Worm (Caenorhabditis elegans) whole organism, L3 larva: ENCODE results near the gene srw-53.
"Not testable (repeated sequence)": the region's sequence is repeated elsewhere in the genome, so short reads cannot be mapped to it uniquely, and the experiment has no call there.

Experiments
- R02D3.7 ChIP-seq: fragments of 150-350 bp; optimal IDR thresholded peaks from 2 replicates; lab custom pipeline; 2014; ENCODE audit warnings: missing biosample characterization, missing genetic modification characterization
- ZK546.5 ChIP-seq: sonication (generic microtip); optimal IDR thresholded peaks from 2 replicates; lab custom pipeline; 2017; ENCODE audit warnings: missing biosample characterization, missing genetic modification characterization
- aly-2 ChIP-seq: fragments of 150-350 bp; optimal IDR thresholded peaks from 2 replicates; lab custom pipeline; 2014; ENCODE audit warnings: missing biosample characterization, missing genetic modification characterization
- ceh-16 ChIP-seq: sonication (generic microtip); optimal IDR thresholded peaks from 2 replicates; lab custom pipeline; 2017; ENCODE audit warnings: missing biosample characterization, missing genetic modification characterization
- ceh-28 ChIP-seq: fragments of 150-350 bp; optimal IDR thresholded peaks from 2 replicates; lab custom pipeline; 2014; ENCODE audit warnings: missing biosample characterization, missing genetic modification reagents, missing genetic modification characterization
- egl-27 ChIP-seq: sonication (generic microtip); optimal IDR thresholded peaks from 4 replicates; lab custom pipeline; 2017; ENCODE audit warnings: missing biosample characterization, missing genetic modification reagents, missing genetic modification characterization
- elt-2 ChIP-seq: sonication (generic microtip); optimal IDR thresholded peaks from 2 replicates; lab custom pipeline; 2016; ENCODE audit warnings: missing genetic modification reagents, mild to moderate bottlenecking, missing genetic modification characterization, missing compliant biosample characterization
- elt-3 ChIP-seq, 3 experiments: fragments of 150-350 bp in 1 of 3; sonication (generic microtip) in 2 of 3; optimal IDR thresholded peaks; 2 replicates in 2 of 3; 4 replicates in 1 of 3; lab custom pipeline; 2014 to 2017; ENCODE audit warnings: missing biosample characterization in 3 of 3, missing genetic modification characterization in 3 of 3
- fkh-10 ChIP-seq: sonication (generic microtip); optimal IDR thresholded peaks from 2 replicates; lab custom pipeline; 2017; ENCODE audit warnings: missing biosample characterization, missing genetic modification reagents, missing genetic modification characterization
- fos-1 ChIP-seq: fragments of 150-350 bp; optimal IDR thresholded peaks from 2 replicates; lab custom pipeline; 2014; ENCODE audit warnings: missing biosample characterization, missing genetic modification characterization
- jun-1 ChIP-seq: fragments of 150-350 bp; optimal IDR thresholded peaks from 2 replicates; lab custom pipeline; 2014; ENCODE audit warnings: missing biosample characterization, missing genetic modification reagents, missing genetic modification characterization
- lin-15B ChIP-seq: fragments of 150-350 bp; optimal IDR thresholded peaks from 2 replicates; lab custom pipeline; 2014; ENCODE audit warnings: missing biosample characterization, missing genetic modification characterization
- lin-39 ChIP-seq: fragments of 150-350 bp; optimal IDR thresholded peaks from 2 replicates; lab custom pipeline; 2018; ENCODE audit warnings: missing biosample characterization, missing genetic modification reagents, missing genetic modification characterization
- lsy-12 ChIP-seq: sonication (generic microtip); optimal IDR thresholded peaks from 2 replicates; lab custom pipeline; 2016; ENCODE audit warnings: mild to moderate bottlenecking, missing genetic modification characterization, missing compliant biosample characterization
- mml-1 ChIP-seq: fragments of 150-350 bp; sonication (generic microtip); optimal IDR thresholded peaks from 3 replicates; lab custom pipeline; 2014; ENCODE audit warnings: missing biosample characterization, missing genetic modification characterization
- nfya-1 ChIP-seq: sonication (generic microtip); optimal IDR thresholded peaks from 2 replicates; lab custom pipeline; 2017; ENCODE audit warnings: missing genetic modification characterization, mild to moderate bottlenecking, missing compliant biosample characterization, antibody characterized with exemption, moderate library complexity; ENCODE audit not compliant: insufficient read depth
- nhr-11 ChIP-seq: fragments of 150-350 bp; optimal IDR thresholded peaks from 2 replicates; lab custom pipeline; 2014; ENCODE audit warnings: missing biosample characterization, missing genetic modification characterization
- nhr-12 ChIP-seq: fragments of 150-350 bp; optimal IDR thresholded peaks from 2 replicates; lab custom pipeline; 2014; ENCODE audit warnings: missing biosample characterization, missing genetic modification characterization
- nhr-23 ChIP-seq: fragments of 150-350 bp; optimal IDR thresholded peaks from 2 replicates; lab custom pipeline; 2014; ENCODE audit warnings: missing biosample characterization, missing genetic modification reagents, missing genetic modification characterization
- nhr-237 ChIP-seq: fragments of 150-350 bp; optimal IDR thresholded peaks from 2 replicates; lab custom pipeline; 2014; ENCODE audit warnings: missing biosample characterization, missing genetic modification characterization
- nhr-25 ChIP-seq: sonication (generic microtip); optimal IDR thresholded peaks from 2 replicates; lab custom pipeline; 2017; ENCODE audit warnings: missing biosample characterization, missing genetic modification characterization
- nhr-28 ChIP-seq: fragments of 150-350 bp; optimal IDR thresholded peaks from 2 replicates; lab custom pipeline; 2014; ENCODE audit warnings: missing biosample characterization, missing genetic modification characterization
- nhr-43 ChIP-seq: sonication (generic microtip); optimal IDR thresholded peaks from 2 replicates; lab custom pipeline; 2016; ENCODE audit warnings: mild to moderate bottlenecking, missing genetic modification characterization, missing compliant biosample characterization; ENCODE audit not compliant: poor library complexity, severe bottlenecking
- nhr-67 ChIP-seq: fragments of 150-350 bp; optimal IDR thresholded peaks from 2 replicates; lab custom pipeline; 2014; ENCODE audit warnings: missing biosample characterization, missing genetic modification characterization
- nhr-76 ChIP-seq: fragments of 150-350 bp; sonication (generic microtip); optimal IDR thresholded peaks from 5 replicates; lab custom pipeline; 2014; ENCODE audit warnings: missing biosample characterization, missing genetic modification characterization
- nhr-77 ChIP-seq: fragments of 150-350 bp; optimal IDR thresholded peaks from 2 replicates; lab custom pipeline; 2014; ENCODE audit warnings: missing biosample characterization, missing genetic modification characterization
- pha-4 ChIP-seq: fragments of 150-350 bp; optimal IDR thresholded peaks from 2 replicates; lab custom pipeline; 2014; ENCODE audit warnings: missing biosample characterization, missing genetic modification reagents, missing genetic modification characterization
- pqm-1 ChIP-seq: fragments of 150-350 bp; optimal IDR thresholded peaks from 2 replicates; lab custom pipeline; 2017; ENCODE audit warnings: missing biosample characterization, missing genetic modification characterization, inconsistent platforms
- sea-2 ChIP-seq: fragments of 150-350 bp; sonication (generic microtip); optimal IDR thresholded peaks from 4 replicates; lab custom pipeline; 2014; ENCODE audit warnings: missing biosample characterization, missing genetic modification reagents, missing genetic modification characterization
- skn-1 ChIP-seq: fragments of 150-350 bp; optimal IDR thresholded peaks from 2 replicates; lab custom pipeline; 2014; ENCODE audit warnings: missing biosample characterization, missing genetic modification characterization
- snpc-4 ChIP-seq: fragments of 150-350 bp; optimal IDR thresholded peaks from 2 replicates; lab custom pipeline; 2014; ENCODE audit warnings: missing biosample characterization, missing genetic modification characterization
- unc-39 ChIP-seq: sonication (generic microtip); optimal IDR thresholded peaks from 4 replicates; lab custom pipeline; 2017; ENCODE audit warnings: missing biosample characterization, missing genetic modification characterization
- unc-62 ChIP-seq: fragments of 150-350 bp; sonication (generic microtip); optimal IDR thresholded peaks from 4 replicates; lab custom pipeline; 2014; ENCODE audit warnings: missing biosample characterization, missing genetic modification reagents, missing genetic modification characterization
- zag-1 ChIP-seq: fragments of 150-350 bp; optimal IDR thresholded peaks from 2 replicates; lab custom pipeline; 2014; ENCODE audit warnings: missing biosample characterization, missing genetic modification characterization
- ztf-11 ChIP-seq: fragments of 150-350 bp; optimal IDR thresholded peaks from 2 replicates; lab custom pipeline; 2014; ENCODE audit warnings: missing biosample characterization, missing genetic modification characterization
- ztf-4 ChIP-seq: fragments of 150-350 bp; optimal IDR thresholded peaks from 2 replicates; lab custom pipeline; 2014; ENCODE audit warnings: missing biosample characterization, missing genetic modification characterization

srw-53 gene

ce11 chrV:15929882-15930281 is 13.3 kb upstream of the srw-53 start, which contains the start of gene srbc-77:
srbc-77 (plus strand) TSS chrV:15930182.
- not testable (repeated sequence) for TF ChIP-seq pha-4; nhr-25 (tag; lab: Kevin White, UChicago); skn-1 (tag; lab: Kevin White, UChicago)

ce11 chrV:15932390-15932789 is 10.8 kb upstream of the srw-53 start, which contains the start of gene srw-26:
srw-26 (minus strand) TSS chrV:15932490.
- TF ChIP-seq elt-3 (tag; optimal IDR thresholded peaks at IDR 0.05; lab: Kevin White, UChicago) (no peak), nhr-11 (tag; lab: Kevin White, UChicago) (no peak), unc-39 (tag; lab: Kevin White, UChicago) (no peak), fkh-10 (GFP tag; lab: Kevin White, UChicago) (no peak), nhr-67 (no peak), nhr-76 (tag; lab: Kevin White, UChicago) (no peak), ZK546.5 (tag; lab: Kevin White, UChicago) (no peak), lin-39 (tag; lab: Kevin White, UChicago) (no peak), nfya-1 (tag; lab: Kevin White, UChicago) (no peak), ceh-28 (tag; lab: Kevin White, UChicago) (no peak), zag-1 (tag; lab: Kevin White, UChicago) (no peak), nhr-43 (tag; lab: Kevin White, UChicago) (no peak), egl-27 (tag; lab: Kevin White, UChicago) (no peak), aly-2 (no peak), unc-62 (GFP tag; lab: Kevin White, UChicago) (no peak), sea-2 (GFP tag; lab: Kevin White, UChicago) (no peak), nhr-237 (no peak), lsy-12 (no peak)

ce11 chrV:15940254-15940653 is 3.0 kb upstream of the srw-53 start, which contains the start of gene srw-55:
srw-55 (minus strand) TSS chrV:15940354.
- TF ChIP-seq nhr-77 (tag; lab: Kevin White, UChicago) = no peak
- no peak for TF ChIP-seq nhr-76 (tag; lab: Kevin White, UChicago)
- no peak for TF ChIP-seq fos-1 (tag; lab: Kevin White, UChicago)
- TF ChIP-seq ZK546.5 (tag; lab: Kevin White, UChicago) = no peak
- no peak for TF ChIP-seq skn-1 (tag; lab: Kevin White, UChicago)
- TF ChIP-seq nfya-1 (tag; lab: Kevin White, UChicago) = no peak
- no peak for TF ChIP-seq aly-2
- no peak for TF ChIP-seq nhr-23
- no peak for TF ChIP-seq snpc-4 (tag; lab: Kevin White, UChicago)
- TF ChIP-seq ztf-11 (tag; lab: Kevin White, UChicago) = no peak
- TF ChIP-seq, all 47 proteins: peak for 0

- no peak for TF ChIP-seq elt-2 (tag; lab: Kevin White, UChicago)
- TF ChIP-seq ZK546.5 (tag; lab: Kevin White, UChicago) = no peak
- TF ChIP-seq unc-39 (tag; lab: Kevin White, UChicago) = no peak
- no peak for TF ChIP-seq fos-1 (tag; lab: Kevin White, UChicago)
- TF ChIP-seq jun-1 (tag; lab: Kevin White, UChicago) = no peak
- no peak for TF ChIP-seq fkh-10 (GFP tag; lab: Kevin White, UChicago)
- TF ChIP-seq lin-15B (tag; lab: Kevin White, UChicago) = no peak
- TF ChIP-seq nhr-28 (tag; lab: Kevin White, UChicago) = no peak
- TF ChIP-seq nhr-12 (tag; lab: Kevin White, UChicago) = no peak
- no peak for TF ChIP-seq ceh-16
- no peak for TF ChIP-seq pqm-1 (tag; lab: Kevin White, UChicago)
- no peak for TF ChIP-seq R02D3.7 (tag; lab: Kevin White, UChicago)
- no peak for TF ChIP-seq nhr-11 (tag; lab: Kevin White, UChicago)
- no peak for TF ChIP-seq nfya-1 (tag; lab: Kevin White, UChicago)
- TF ChIP-seq ztf-4 (tag; lab: Kevin White, UChicago) = no peak
- TF ChIP-seq mml-1 (tag; lab: Kevin White, UChicago) = no peak
These were observed 7.7 kb downstream of the srw-53 start, which contains the start of gene srw-59 for ce11 chrV:15950903-15951302. srw-59 (minus strand) TSS chrV:15951003.
